Worm (Caenorhabditis elegans): ENCODE results near the gene R74.7.

DNA sequence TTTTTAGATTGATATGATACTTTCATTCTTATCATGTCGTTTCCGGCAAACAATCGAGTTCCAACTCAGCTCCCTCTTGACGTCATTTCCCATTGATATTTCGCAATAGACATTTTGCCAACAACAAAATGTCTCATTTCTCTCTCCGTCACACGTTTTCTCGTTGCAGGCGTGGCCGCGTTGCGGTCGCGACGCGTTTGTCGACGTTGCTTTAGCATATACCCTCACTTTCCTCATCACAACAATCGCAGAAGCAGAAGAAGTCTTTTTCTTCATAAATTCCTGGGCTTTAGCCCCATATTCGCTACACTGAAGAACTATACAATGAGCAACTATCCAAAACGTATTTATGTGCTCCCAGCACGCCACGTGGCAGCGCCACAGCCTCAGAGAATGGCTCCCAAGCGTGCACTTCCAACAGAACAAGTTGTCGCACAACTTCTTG lies 10.5 kb upstream of the R74.7 start, which contains the start of gene xbp-1:
- TF ChIP-seq dve-1 (tag; optimal IDR thresholded peaks at IDR 0.05) (peak; percentile 87), pqm-1 (tag; optimal IDR thresholded peaks at IDR 0.05) (peak; percentile 59)

Measured in whole organism, late embryonic.